Worm (Caenorhabditis elegans): ENCODE measurements around the gene F58B4.6.

DNA sequence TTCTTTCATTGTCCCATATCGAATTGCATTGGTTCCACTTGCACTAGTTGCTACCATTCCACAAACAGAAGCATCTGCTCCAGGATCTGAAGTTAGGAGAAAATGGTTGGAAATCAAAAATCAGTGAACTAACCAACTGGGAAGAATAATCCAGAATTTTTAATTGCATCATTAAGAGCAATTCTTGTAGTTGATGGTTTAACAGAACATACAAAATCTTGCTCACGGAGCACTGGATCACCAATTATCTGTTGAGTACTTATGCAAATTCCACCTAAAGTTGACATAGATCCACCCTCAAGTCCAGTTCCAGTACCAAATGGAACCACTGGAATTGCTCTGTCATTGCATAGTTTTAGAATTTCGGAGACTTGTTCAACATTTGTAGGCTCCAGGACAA, 35.1 kb upstream of the F58B4.6 start:
- no peak for TF ChIP-seq C06A6.2 (GFP tag; conservative IDR thresholded peaks at IDR 0.05)
- TF ChIP-seq F52B5.7 (tag; optimal IDR thresholded peaks at IDR 0.05), result no peak
- no peak for TF ChIP-seq hlh-12 (tag; optimal IDR thresholded peaks at IDR 0.05)
- TF ChIP-seq hmg-1.2 (GFP tag; IDR thresholded peaks at IDR 0.05), result no peak
- TF ChIP-seq mes-4 (tag; optimal IDR thresholded peaks at IDR 0.05), result no peak
- no peak for TF ChIP-seq ceh-79 (tag; optimal IDR thresholded peaks at IDR 0.05)
- no peak for TF ChIP-seq lir-1 (GFP tag; conservative IDR thresholded peaks at IDR 0.05)
- no peak for TF ChIP-seq attf-5 (GFP tag; optimal IDR thresholded peaks at IDR 0.05)
- TF ChIP-seq lag-1 (GFP tag; IDR thresholded peaks at IDR 0.05), result no peak
- TF ChIP-seq zim-3 (tag; optimal IDR thresholded peaks at IDR 0.05), result no peak
- no peak for TF ChIP-seq unc-130 (GFP tag; optimal IDR thresholded peaks at IDR 0.05)
- no peak for TF ChIP-seq ceh-91 (GFP tag; IDR thresholded peaks at IDR 0.05)
- TF ChIP-seq nfya-1 (tag; optimal IDR thresholded peaks at IDR 0.05; ENCODE audit: borderline replicate concordance, insufficient read depth), result no peak

All from whole organism, young adult.